Worm (Caenorhabditis elegans) whole organism, mixed stage, embryonic: ENCODE measurements around the gene Y110A2AL.3.

Experiments
- M03D4.4 ChIP-seq: sonication (generic microtip); optimal IDR thresholded peaks from 2 replicates; lab custom pipeline; 2017; ENCODE audit warnings: mild to moderate bottlenecking, missing genetic modification characterization, missing compliant biosample characterization
- blmp-1 ChIP-seq: fragments of 150-350 bp; optimal IDR thresholded peaks from 2 replicates; lab custom pipeline; 2014; ENCODE audit warnings: missing biosample characterization, missing genetic modification characterization
- ceh-39 ChIP-seq: fragments of 150-350 bp; optimal IDR thresholded peaks from 2 replicates; lab custom pipeline; 2014; ENCODE audit warnings: missing biosample characterization, missing genetic modification characterization
- ceh-43 ChIP-seq: fragments of 200-800 bp; sonication (Bioruptor generic); optimal IDR thresholded peaks from 2 replicates; lab custom pipeline; 2018; ENCODE audit warnings: mild to moderate bottlenecking, missing genetic modification characterization, moderate library complexity, missing compliant biosample characterization
- ceh-83 ChIP-seq: fragments of 200-800 bp; sonication (Bioruptor generic); optimal IDR thresholded peaks from 2 replicates; lab custom pipeline; 2018; ENCODE audit warnings: mild to moderate bottlenecking, missing genetic modification characterization, missing compliant biosample characterization
- ces-1 ChIP-seq: fragments of 150-350 bp; optimal IDR thresholded peaks from 2 replicates; lab custom pipeline; 2014; ENCODE audit warnings: missing biosample characterization, missing genetic modification reagents, missing genetic modification characterization
- cnd-1 ChIP-seq: fragments of 200-800 bp; sonication (Bioruptor generic); optimal IDR thresholded peaks from 2 replicates; lab custom pipeline; 2018; ENCODE audit warnings: mild to moderate bottlenecking, missing genetic modification characterization, missing compliant biosample characterization
- drap-1 ChIP-seq: fragments of 200-800 bp; sonication (Bioruptor generic); optimal IDR thresholded peaks from 3 replicates; lab custom pipeline; 2018; ENCODE audit warnings: mild to moderate bottlenecking, missing genetic modification characterization, missing compliant biosample characterization
- elt-1 ChIP-seq: sonication (generic microtip); optimal IDR thresholded peaks from 2 replicates; lab custom pipeline; 2017; ENCODE audit warnings: missing genetic modification characterization, mild to moderate bottlenecking, missing compliant biosample characterization, antibody characterized with exemption, moderate library complexity, borderline replicate concordance; ENCODE audit not compliant: insufficient read depth
- elt-3 ChIP-seq: fragments of 150-350 bp; optimal IDR thresholded peaks from 2 replicates; lab custom pipeline; 2014; ENCODE audit warnings: missing biosample characterization, missing genetic modification characterization
- ham-2 ChIP-seq: fragments of 200-800 bp; sonication (Bioruptor generic); optimal IDR thresholded peaks from 2 replicates; lab custom pipeline; 2018; ENCODE audit warnings: mild to moderate bottlenecking, missing genetic modification characterization, missing compliant biosample characterization
- hlh-1 ChIP-seq: fragments of 150-350 bp; optimal IDR thresholded peaks from 2 replicates; lab custom pipeline; 2014; ENCODE audit warnings: missing biosample characterization, missing genetic modification reagents, missing genetic modification characterization
- lin-32 ChIP-seq: fragments of 200-800 bp; sonication (Bioruptor generic); optimal IDR thresholded peaks from 2 replicates; lab custom pipeline; 2018; ENCODE audit warnings: mild to moderate bottlenecking, missing genetic modification characterization, missing compliant biosample characterization
- mab-5 ChIP-seq: fragments of 150-350 bp; optimal IDR thresholded peaks from 2 replicates; lab custom pipeline; 2014; ENCODE audit warnings: missing biosample characterization, missing genetic modification characterization
- mls-2 ChIP-seq: sonication (generic microtip); optimal IDR thresholded peaks from 2 replicates; lab custom pipeline; 2016; ENCODE audit warnings: mild to moderate bottlenecking, missing genetic modification characterization, moderate library complexity, missing compliant biosample characterization
- nhr-12 ChIP-seq: fragments of 150-350 bp; optimal IDR thresholded peaks from 2 replicates; lab custom pipeline; 2014; ENCODE audit warnings: missing biosample characterization, missing genetic modification characterization
- nhr-237 ChIP-seq: fragments of 150-350 bp; optimal IDR thresholded peaks from 2 replicates; lab custom pipeline; 2014; ENCODE audit warnings: missing biosample characterization, missing genetic modification characterization
- nhr-28 ChIP-seq: fragments of 150-350 bp; optimal IDR thresholded peaks from 2 replicates; lab custom pipeline; 2014; ENCODE audit warnings: missing biosample characterization, missing genetic modification characterization
- nhr-76 ChIP-seq: sonication (generic microtip); optimal IDR thresholded peaks from 2 replicates; lab custom pipeline; 2017; ENCODE audit warnings: missing biosample characterization, missing genetic modification characterization
- pha-4 ChIP-seq: fragments of 150-350 bp; optimal IDR thresholded peaks from 2 replicates; lab custom pipeline; 2018; ENCODE audit warnings: missing biosample characterization, missing genetic modification reagents, missing genetic modification characterization
- sem-2 ChIP-seq: fragments of 200-800 bp; sonication (Bioruptor generic); optimal IDR thresholded peaks from 2 replicates; lab custom pipeline; 2018; ENCODE audit warnings: mild to moderate bottlenecking, missing genetic modification characterization, missing compliant biosample characterization
- sptf-1 ChIP-seq: sonication (generic microtip); optimal IDR thresholded peaks from 2 replicates; lab custom pipeline; 2017; ENCODE audit warnings: mild to moderate bottlenecking, missing genetic modification characterization, moderate library complexity, missing compliant biosample characterization
- unc-120 ChIP-seq: sonication (generic microtip); optimal IDR thresholded peaks from 2 replicates; lab custom pipeline; 2017; ENCODE audit warnings: missing genetic modification characterization, missing compliant biosample characterization; ENCODE audit not compliant: poor library complexity, severe bottlenecking
- unc-62 ChIP-seq: fragments of 150-350 bp; optimal IDR thresholded peaks from 2 replicates; lab custom pipeline; 2014; ENCODE audit warnings: missing biosample characterization, missing genetic modification reagents, missing genetic modification characterization
- ztf-11 ChIP-seq: fragments of 150-350 bp; optimal IDR thresholded peaks from 2 replicates; lab custom pipeline; 2014; ENCODE audit warnings: missing biosample characterization, missing genetic modification characterization

Gene Y110A2AL.3

DNA sequence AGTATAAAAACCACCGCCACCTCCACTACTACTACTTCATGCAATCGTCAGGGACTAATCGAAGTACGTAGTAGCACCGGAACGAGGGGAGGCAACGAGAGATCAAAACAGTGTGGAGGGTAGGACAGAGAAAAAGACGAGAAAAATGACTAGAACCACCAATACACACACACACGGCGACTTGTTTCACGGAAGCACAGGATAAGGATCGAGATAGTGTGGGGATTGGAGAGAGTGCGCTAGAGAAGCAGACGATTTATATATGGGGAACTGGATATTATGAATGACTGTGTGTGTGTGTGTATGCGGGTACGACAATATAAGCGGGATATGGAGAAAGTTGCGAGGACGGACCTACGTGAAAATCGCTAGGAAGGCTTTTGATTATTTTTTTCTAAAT, 12.1 kb upstream of the Y110A2AL.3 start:
- TF ChIP-seq blmp-1 (tag; lab: Kevin White, UChicago) (peak; percentile 24), unc-120 (tag; lab: Kevin White, UChicago) (no peak)
- TF ChIP-seq, all 35 proteins: peak for 1

DNA sequence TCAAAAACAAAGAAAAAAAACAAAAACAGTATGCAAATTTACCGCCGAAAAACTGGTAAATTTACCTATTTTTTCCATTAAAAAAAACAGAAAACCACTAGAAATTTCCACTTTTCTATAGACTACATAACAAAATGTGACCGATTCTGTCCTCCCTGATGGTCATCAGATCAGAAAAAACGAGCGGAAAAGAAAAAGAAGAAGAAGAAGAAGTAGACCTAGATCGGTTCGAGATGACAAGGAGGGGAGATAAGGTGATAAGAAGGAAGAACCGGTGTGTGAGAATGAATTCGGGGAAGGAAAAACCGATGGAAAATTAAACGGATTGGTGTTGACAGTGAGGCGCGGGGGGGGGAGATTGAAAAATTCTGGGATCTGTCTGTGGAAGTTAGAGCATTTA, 10.8 kb upstream of the Y110A2AL.3 start:
- TF ChIP-seq mab-5 (tag; lab: Kevin White, UChicago) (no peak), ham-2 (GFP tag; lab: Kevin White, UChicago) (no peak), hlh-1 (tag; lab: Kevin White, UChicago) (no peak), drap-1 (GFP tag; lab: Kevin White, UChicago) (no peak), elt-3 (tag; lab: Kevin White, UChicago) (no peak)

ce11 chrII:2857559-2857958, 9.3 kb upstream of the Y110A2AL.3 start:
- TF ChIP-seq elt-1 (peak; percentile 49), M03D4.4 (tag; lab: Kevin White, UChicago) (no peak)

DNA sequence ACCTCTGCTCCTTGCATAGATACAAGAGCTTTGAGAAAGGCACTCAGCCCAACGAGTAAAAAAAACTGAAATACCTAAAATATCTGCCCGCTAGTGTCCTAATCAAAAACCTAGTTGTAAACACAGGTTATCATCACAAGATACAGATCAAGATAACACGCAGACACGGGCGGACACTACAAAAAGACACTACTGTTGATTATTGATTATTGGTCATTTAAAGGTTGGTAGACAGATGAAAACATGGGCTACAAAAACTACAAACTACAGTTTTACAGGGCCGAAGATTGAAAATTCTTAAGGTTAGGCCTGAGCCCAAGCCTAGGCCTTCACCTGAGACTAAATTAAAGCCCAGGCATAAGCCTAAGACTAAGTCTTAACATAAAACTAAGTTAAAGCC, 8.0 kb upstream of the Y110A2AL.3 start:
- TF ChIP-seq drap-1 (GFP tag; lab: Kevin White, UChicago) (no peak), sptf-1 (tag; lab: Kevin White, UChicago) (no peak), nhr-28 (tag; lab: Kevin White, UChicago) (no peak), elt-3 (tag; lab: Kevin White, UChicago) (no peak), blmp-1 (tag; lab: Kevin White, UChicago) (no peak), nhr-237 (tag; lab: Kevin White, UChicago) (no peak), unc-120 (tag; lab: Kevin White, UChicago) (no peak), nhr-76 (no peak), sem-2 (no peak), unc-62 (GFP tag; lab: Kevin White, UChicago) (no peak), ces-1 (GFP tag; lab: Kevin White, UChicago) (no peak), pha-4 (tag; lab: Kevin White, UChicago) (no peak), ztf-11 (tag; lab: Kevin White, UChicago) (no peak), ceh-43 (GFP tag; lab: Kevin White, UChicago) (no peak)

DNA sequence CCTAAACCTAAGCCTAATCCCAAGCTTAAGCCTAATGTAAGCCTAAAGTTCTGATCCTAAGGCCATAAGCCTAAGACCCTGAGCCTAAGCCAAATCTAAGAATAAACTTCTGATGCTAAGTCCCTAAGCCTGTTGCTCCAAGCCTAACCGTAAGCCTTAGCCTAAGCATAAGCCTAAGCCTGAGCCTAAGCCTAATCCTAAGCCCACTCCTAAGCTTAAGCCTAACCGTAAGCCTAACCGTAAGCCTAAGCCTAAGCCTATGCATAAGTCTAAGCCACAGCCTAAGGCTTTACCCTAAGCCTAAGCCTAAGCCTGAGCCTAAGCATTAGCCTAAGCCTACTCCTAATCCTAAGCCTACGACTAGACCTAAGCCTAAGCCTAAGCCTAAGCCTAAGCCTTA, 7.6 kb upstream of the Y110A2AL.3 start:
- TF ChIP-seq lin-32 (GFP tag; lab: Kevin White, UChicago) (no peak), ham-2 (GFP tag; lab: Kevin White, UChicago) (peak; percentile 32)

- TF ChIP-seq ceh-39 (tag; lab: Kevin White, UChicago) (no peak), ztf-11 (tag; lab: Kevin White, UChicago) (no peak), nhr-76 (no peak), ceh-83 (GFP tag; lab: Kevin White, UChicago) (peak; percentile 48), ces-1 (GFP tag; lab: Kevin White, UChicago) (no peak), mls-2 (peak; percentile 51), cnd-1 (peak; percentile 31)
- TF ChIP-seq, all 35 proteins: peak for 3
These were observed 6.7 kb upstream of the Y110A2AL.3 start for ce11 chrII:2859873-2860821.

ce11 chrII:2861385-2862099, 5.3 kb upstream of the Y110A2AL.3 start:
- TF ChIP-seq blmp-1 (tag; lab: Kevin White, UChicago) (peak; percentile 74), mls-2 (peak; percentile 31), nhr-237 (tag; lab: Kevin White, UChicago) (no peak), nhr-12 (tag; lab: Kevin White, UChicago) (no peak), ham-2 (GFP tag; lab: Kevin White, UChicago) (peak; percentile 14), ceh-83 (GFP tag; lab: Kevin White, UChicago) (peak; percentile 55), unc-120 (tag; lab: Kevin White, UChicago) (peak; percentile 49)
